Fruit fly (Drosophila melanogaster): ENCODE measurements around the gene GMF.

The GMF gene

DNA sequence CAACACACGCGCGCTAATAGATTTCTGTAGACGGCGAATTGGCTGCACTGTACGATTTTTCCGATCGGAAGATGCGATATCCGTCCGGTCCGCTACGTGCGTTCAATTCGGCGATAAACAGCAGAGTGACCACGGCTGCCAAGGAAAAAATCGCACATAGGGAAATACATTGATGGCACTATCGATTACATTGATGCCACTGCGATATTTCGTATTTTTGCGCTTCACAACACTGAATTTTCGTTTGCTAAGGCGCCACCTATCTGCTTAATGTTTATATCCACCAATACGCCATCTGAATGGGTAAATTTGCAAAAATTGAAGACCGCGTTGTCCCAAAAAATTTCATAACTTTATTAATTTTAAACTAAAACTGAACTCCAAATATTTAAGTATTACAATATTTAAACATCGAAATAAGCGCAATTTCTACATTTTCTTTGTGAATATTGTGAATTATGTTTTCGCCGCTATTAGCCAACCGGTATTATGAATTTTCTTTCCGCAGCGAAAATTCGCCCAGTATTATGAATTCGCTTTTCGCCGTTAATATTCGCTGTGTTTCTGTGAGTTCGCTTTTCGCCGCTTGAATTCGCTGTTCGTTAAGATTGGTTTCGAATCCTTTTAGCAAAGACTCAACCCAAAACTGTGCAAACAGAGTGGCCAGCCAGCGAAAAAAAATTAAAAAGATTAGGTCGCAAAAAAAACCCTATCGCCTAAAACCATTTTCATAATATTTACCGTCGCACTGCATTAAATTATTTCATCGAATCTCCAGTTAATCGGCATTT is 15.0 kb downstream of the GMF start, which contains the start of the genes crp and pkaap:
TSS of gene crp (minus strand) at position 129 of the 791 bp plus-strand sequence.
TSS of gene pkaap (plus strand) at position 689 of the 791 bp plus-strand sequence.
- TF ChIP-seq noc (tag; optimal IDR thresholded peaks at IDR 0.05) = no peak

- no peak for TF ChIP-seq noc (tag; optimal IDR thresholded peaks at IDR 0.05)
Measured at dm6 chr2L:16287006-16287601, 15.7 kb downstream of the GMF start.

dm6 chr2L:16286360-16287005 is 16.3 kb downstream of the GMF start:
- TF ChIP-seq noc (tag; optimal IDR thresholded peaks at IDR 0.05) = peak; percentile 83

DNA sequence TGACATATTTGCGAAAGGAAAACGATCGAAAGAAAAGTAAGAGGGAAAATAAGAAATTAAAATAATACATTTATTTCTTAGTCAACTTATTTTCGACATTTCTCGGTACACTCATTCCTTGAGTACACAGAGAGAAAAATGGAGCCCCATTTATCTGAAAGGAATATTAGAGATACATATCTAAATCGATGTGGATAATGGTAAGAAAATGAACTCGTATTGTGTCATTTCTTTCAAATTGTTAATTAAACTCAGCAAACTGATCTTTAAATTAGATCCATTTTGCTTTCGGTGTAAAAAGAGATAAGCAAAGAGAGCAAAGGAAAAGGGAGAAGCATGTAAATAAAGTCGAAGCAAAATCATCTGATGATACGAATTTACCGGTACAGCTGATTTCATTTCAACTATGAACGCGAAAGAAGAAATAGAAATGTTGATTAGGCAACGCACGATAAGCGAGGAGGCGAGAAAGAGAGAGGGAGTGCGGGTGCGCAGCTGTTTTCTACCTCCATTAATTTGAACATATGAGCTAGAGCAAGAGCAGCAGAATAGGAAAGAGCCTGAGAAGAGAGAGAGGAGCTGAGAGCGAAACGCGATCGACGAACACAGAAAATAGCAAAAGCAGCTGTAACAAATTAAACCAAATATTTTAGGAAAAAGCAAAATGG is 16.9 kb downstream of the GMF start:
- TF ChIP-seq noc (tag; optimal IDR thresholded peaks at IDR 0.05) = peak; percentile 83

dm6 chr2L:16284306-16285299 is 18.2 kb downstream of the GMF start:
- TF ChIP-seq noc (tag; optimal IDR thresholded peaks at IDR 0.05) = peak; percentile 72

- TF ChIP-seq noc (tag; optimal IDR thresholded peaks at IDR 0.05) = no peak
Measured at dm6 chr2L:16282856-16283255, 19.9 kb downstream of the GMF start.

- TF ChIP-seq noc (tag; optimal IDR thresholded peaks at IDR 0.05) = no peak
Measured at dm6 chr2L:16282077-16282471, 20.7 kb downstream of the GMF start.

dm6 chr2L:16281419-16282076 is 21.2 kb downstream of the GMF start:
- TF ChIP-seq noc (tag; optimal IDR thresholded peaks at IDR 0.05) = no peak

- peak; percentile 67 for TF ChIP-seq noc (tag; optimal IDR thresholded peaks at IDR 0.05)
Measured at dm6 chr2L:16279774-16280252, 22.9 kb downstream of the GMF start.

DNA sequence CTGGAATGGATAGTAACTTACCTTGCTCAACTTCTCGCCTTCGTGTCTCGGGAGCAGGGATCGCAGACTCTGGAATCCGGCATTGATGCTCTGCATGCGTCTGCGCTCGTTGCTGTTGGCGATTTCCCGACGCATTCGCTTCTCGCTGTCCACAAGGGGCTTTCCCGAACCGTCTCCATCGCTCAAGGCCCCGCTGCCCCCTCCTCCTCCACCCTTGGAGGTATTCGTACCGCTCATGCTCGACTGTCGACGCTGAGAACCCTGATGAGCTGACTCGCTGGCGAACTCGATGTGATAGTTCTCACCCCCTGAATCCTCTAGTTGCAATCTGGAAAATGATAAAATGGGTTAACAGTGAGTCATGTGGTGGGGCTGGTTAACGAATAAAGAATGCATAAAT is 23.9 kb downstream of the GMF start:
- TF ChIP-seq noc (tag; optimal IDR thresholded peaks at IDR 0.05) = no peak

DNA sequence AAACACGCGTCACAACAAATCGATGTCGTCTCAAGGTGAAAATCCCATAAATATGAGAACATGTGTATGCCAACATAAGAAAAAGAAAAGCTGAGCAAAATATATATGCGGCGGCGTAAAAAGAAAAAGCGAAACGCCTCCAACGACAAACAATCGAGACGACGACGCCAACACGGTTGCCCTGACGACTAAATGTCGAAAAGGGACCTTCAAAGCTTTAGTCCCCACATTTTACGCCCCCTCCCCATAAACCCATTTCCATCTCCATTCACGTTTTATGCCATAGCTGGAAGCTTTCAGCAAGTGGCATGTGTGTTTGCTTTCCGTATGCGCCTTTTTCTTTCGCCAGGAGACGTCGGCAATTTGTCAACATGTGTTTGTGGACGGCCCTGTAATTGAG is 24.8 kb downstream of the GMF start:
- no peak for TF ChIP-seq noc (tag; optimal IDR thresholded peaks at IDR 0.05)

dm6 chr2L:16276820-16277219 is 25.9 kb downstream of the GMF start:
- TF ChIP-seq noc (tag; optimal IDR thresholded peaks at IDR 0.05) = no peak

DNA sequence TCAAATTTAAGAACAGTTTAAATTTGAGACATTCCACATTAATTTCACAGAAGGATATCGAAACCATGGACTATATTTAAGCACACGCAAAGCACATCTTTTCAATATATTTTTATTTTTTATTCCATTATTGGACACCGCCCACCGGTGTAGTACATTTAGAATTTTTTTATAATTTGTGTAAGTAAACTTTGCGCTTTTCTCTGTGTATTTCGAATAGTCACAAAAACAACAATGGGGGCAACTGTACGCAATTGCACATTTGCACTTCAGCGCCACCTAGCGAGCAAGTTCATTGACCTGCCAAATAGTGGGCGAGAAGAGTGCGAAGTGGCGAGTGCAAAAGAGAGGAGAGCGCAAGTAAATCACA is 27.0 kb downstream of the GMF start:
- TF ChIP-seq noc (tag; optimal IDR thresholded peaks at IDR 0.05) = no peak

dm6 chr2L:16275177-16275808 is 27.5 kb downstream of the GMF start:
- TF ChIP-seq noc (tag; optimal IDR thresholded peaks at IDR 0.05) = no peak
